Worm (Caenorhabditis elegans): ENCODE data around the gene vab-3.

ce11 chrX:10541789-10542188, 42.1 kb downstream of the vab-3 start:
- TF ChIP-seq F33H1.4 (GFP tag; IDR thresholded peaks at IDR 0.05) (no peak), him-1 (tag; optimal IDR thresholded peaks at IDR 0.05) (no peak), ama-1 (optimal IDR thresholded peaks at IDR 0.05) (no peak), ama-1 (GFP tag; optimal IDR thresholded peaks at IDR 0.05) (no peak), attf-6 (GFP tag; IDR thresholded peaks at IDR 0.05) (no peak), B0261.1 (tag; optimal IDR thresholded peaks at IDR 0.05) (no peak), pbrm-1 (GFP tag; IDR thresholded peaks at IDR 0.05) (no peak), pha-4 (tag; optimal IDR thresholded peaks at IDR 0.05) (no peak)

All from whole organism, young adult.